Worm (Caenorhabditis elegans) whole organism, mixed stage, embryonic: Measurements from ENCODE around the gene act-2.
"Not testable (repeated sequence)": the region's sequence is repeated elsewhere in the genome, so short reads cannot be mapped to it uniquely, and the experiment has no call there.

ENCODE experiments used
- M03D4.4 ChIP-seq: sonication (generic microtip); optimal IDR thresholded peaks from 2 replicates; lab custom pipeline; 2017; ENCODE audit warnings: mild to moderate bottlenecking, missing genetic modification characterization, missing compliant biosample characterization
- blmp-1 ChIP-seq: fragments of 150-350 bp; optimal IDR thresholded peaks from 2 replicates; lab custom pipeline; 2014; ENCODE audit warnings: missing biosample characterization, missing genetic modification characterization
- ceh-39 ChIP-seq: fragments of 150-350 bp; optimal IDR thresholded peaks from 2 replicates; lab custom pipeline; 2014; ENCODE audit warnings: missing biosample characterization, missing genetic modification characterization
- ceh-43 ChIP-seq: fragments of 200-800 bp; sonication (Bioruptor generic); optimal IDR thresholded peaks from 2 replicates; lab custom pipeline; 2018; ENCODE audit warnings: mild to moderate bottlenecking, missing genetic modification characterization, moderate library complexity, missing compliant biosample characterization
- ceh-83 ChIP-seq: fragments of 200-800 bp; sonication (Bioruptor generic); optimal IDR thresholded peaks from 2 replicates; lab custom pipeline; 2018; ENCODE audit warnings: mild to moderate bottlenecking, missing genetic modification characterization, missing compliant biosample characterization
- ces-1 ChIP-seq: fragments of 150-350 bp; optimal IDR thresholded peaks from 2 replicates; lab custom pipeline; 2014; ENCODE audit warnings: missing biosample characterization, missing genetic modification reagents, missing genetic modification characterization
- cnd-1 ChIP-seq: fragments of 200-800 bp; sonication (Bioruptor generic); optimal IDR thresholded peaks from 2 replicates; lab custom pipeline; 2018; ENCODE audit warnings: mild to moderate bottlenecking, missing genetic modification characterization, missing compliant biosample characterization
- drap-1 ChIP-seq: fragments of 200-800 bp; sonication (Bioruptor generic); optimal IDR thresholded peaks from 3 replicates; lab custom pipeline; 2018; ENCODE audit warnings: mild to moderate bottlenecking, missing genetic modification characterization, missing compliant biosample characterization
- elt-1 ChIP-seq: sonication (generic microtip); optimal IDR thresholded peaks from 2 replicates; lab custom pipeline; 2017; ENCODE audit warnings: missing genetic modification characterization, mild to moderate bottlenecking, missing compliant biosample characterization, antibody characterized with exemption, moderate library complexity, borderline replicate concordance; ENCODE audit not compliant: insufficient read depth
- elt-3 ChIP-seq: fragments of 150-350 bp; optimal IDR thresholded peaks from 2 replicates; lab custom pipeline; 2014; ENCODE audit warnings: missing biosample characterization, missing genetic modification characterization
- flh-1 ChIP-seq: fragments of 200-800 bp; sonication (Bioruptor generic); optimal IDR thresholded peaks from 2 replicates; lab custom pipeline; 2018; ENCODE audit warnings: mild to moderate bottlenecking, missing genetic modification characterization, moderate library complexity, missing compliant biosample characterization
- ham-2 ChIP-seq: fragments of 200-800 bp; sonication (Bioruptor generic); optimal IDR thresholded peaks from 2 replicates; lab custom pipeline; 2018; ENCODE audit warnings: mild to moderate bottlenecking, missing genetic modification characterization, missing compliant biosample characterization
- lin-13 ChIP-seq: fragments of 150-350 bp; optimal IDR thresholded peaks from 2 replicates; lab custom pipeline; 2014; ENCODE audit warnings: missing biosample characterization, missing genetic modification characterization
- lin-32 ChIP-seq: fragments of 200-800 bp; sonication (Bioruptor generic); optimal IDR thresholded peaks from 2 replicates; lab custom pipeline; 2018; ENCODE audit warnings: mild to moderate bottlenecking, missing genetic modification characterization, missing compliant biosample characterization
- lsy-2 ChIP-seq: fragments of 150-350 bp; optimal IDR thresholded peaks from 2 replicates; lab custom pipeline; 2014; ENCODE audit warnings: missing biosample characterization, missing genetic modification characterization
- nhr-2 ChIP-seq: fragments of 150-350 bp; optimal IDR thresholded peaks from 2 replicates; lab custom pipeline; 2014; ENCODE audit warnings: missing biosample characterization, missing genetic modification characterization
- nhr-237 ChIP-seq: fragments of 150-350 bp; optimal IDR thresholded peaks from 2 replicates; lab custom pipeline; 2014; ENCODE audit warnings: missing biosample characterization, missing genetic modification characterization
- nhr-28 ChIP-seq: fragments of 150-350 bp; optimal IDR thresholded peaks from 2 replicates; lab custom pipeline; 2014; ENCODE audit warnings: missing biosample characterization, missing genetic modification characterization
- nhr-76 ChIP-seq: sonication (generic microtip); optimal IDR thresholded peaks from 2 replicates; lab custom pipeline; 2017; ENCODE audit warnings: missing biosample characterization, missing genetic modification characterization
- pha-4 ChIP-seq: fragments of 150-350 bp; optimal IDR thresholded peaks from 2 replicates; lab custom pipeline; 2018; ENCODE audit warnings: missing biosample characterization, missing genetic modification reagents, missing genetic modification characterization
- sem-2 ChIP-seq: fragments of 200-800 bp; sonication (Bioruptor generic); optimal IDR thresholded peaks from 2 replicates; lab custom pipeline; 2018; ENCODE audit warnings: mild to moderate bottlenecking, missing genetic modification characterization, missing compliant biosample characterization
- snpc-4 ChIP-seq: fragments of 150-350 bp; optimal IDR thresholded peaks from 2 replicates; lab custom pipeline; 2014; ENCODE audit warnings: missing biosample characterization, missing genetic modification characterization
- sptf-1 ChIP-seq: sonication (generic microtip); optimal IDR thresholded peaks from 2 replicates; lab custom pipeline; 2017; ENCODE audit warnings: mild to moderate bottlenecking, missing genetic modification characterization, moderate library complexity, missing compliant biosample characterization
- unc-120 ChIP-seq: sonication (generic microtip); optimal IDR thresholded peaks from 2 replicates; lab custom pipeline; 2017; ENCODE audit warnings: missing genetic modification characterization, missing compliant biosample characterization; ENCODE audit not compliant: poor library complexity, severe bottlenecking
- unc-39 ChIP-seq: fragments of 150-350 bp; optimal IDR thresholded peaks from 2 replicates; lab custom pipeline; 2014; ENCODE audit warnings: missing biosample characterization, missing genetic modification characterization
- unc-62 ChIP-seq: fragments of 150-350 bp; optimal IDR thresholded peaks from 2 replicates; lab custom pipeline; 2014; ENCODE audit warnings: missing biosample characterization, missing genetic modification reagents, missing genetic modification characterization
- ztf-11 ChIP-seq: fragments of 150-350 bp; optimal IDR thresholded peaks from 2 replicates; lab custom pipeline; 2014; ENCODE audit warnings: missing biosample characterization, missing genetic modification characterization

The act-2 gene

ce11 chrV:11113041-11113574 is 35.2 kb upstream of the act-2 start, which contains the start of gene erfa-3 (continued):
- TF ChIP-seq blmp-1 (no peak), sptf-1 (tag; lab: Kevin White, UChicago) (peak; percentile 90)

ce11 chrV:11109647-11110046 is 31.7 kb upstream of the act-2 start, which contains the start of gene Y42A5A.5:
Gene Y42A5A.5, minus strand, starts transcription at chrV:11109747.
- not testable (repeated sequence) for TF ChIP-seq unc-39 (tag; lab: Kevin White, UChicago); ztf-11 (tag; lab: Kevin White, UChicago); ham-2
- TF ChIP-seq, all 35 proteins: peak for 0; not testable (repeated sequence) for 35

DNA sequence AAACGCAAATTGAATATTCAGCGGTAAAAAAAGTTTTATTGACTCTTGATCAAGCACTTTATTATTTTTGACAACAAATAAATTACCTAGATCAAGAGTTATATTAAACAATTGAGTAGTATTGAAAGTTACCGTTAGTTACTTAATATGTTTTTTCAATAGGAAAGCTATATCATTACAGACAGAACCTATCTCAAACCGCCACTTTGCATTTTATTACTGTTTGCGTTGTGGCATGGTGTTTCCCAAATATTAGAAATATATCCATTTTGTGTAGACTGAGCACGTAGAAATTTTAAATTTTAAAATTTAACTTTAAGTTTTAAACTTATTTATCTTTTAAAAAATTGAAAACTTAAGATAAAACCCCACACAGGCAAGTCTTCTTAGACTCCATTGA is 26.5 kb upstream of the act-2 start:
- TF ChIP-seq unc-62 (GFP tag; lab: Kevin White, UChicago) (no peak), ces-1 (GFP tag; lab: Kevin White, UChicago) (no peak)

DNA sequence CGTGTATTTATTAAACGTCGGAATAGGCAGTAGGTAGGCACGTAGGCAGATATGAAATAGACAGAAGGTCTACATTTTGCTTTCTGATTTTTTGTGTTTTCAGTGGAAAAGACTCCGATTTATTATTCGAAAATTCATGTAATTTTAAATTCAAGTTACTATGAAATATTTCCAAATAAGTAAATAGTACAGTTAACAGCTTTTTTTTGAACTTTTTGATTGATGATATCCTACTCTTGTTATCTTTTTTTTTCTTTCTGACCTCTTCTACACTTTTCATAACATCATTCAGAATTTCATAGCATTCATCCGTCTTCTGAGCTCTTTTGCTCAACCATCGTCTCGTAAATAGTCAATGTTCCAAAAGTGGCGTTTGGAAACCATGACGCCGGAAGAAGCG is 20.6 kb upstream of the act-2 start, which contains the start of gene cdkl-1:
Gene cdkl-1, plus strand, starts transcription at position 301 of the 400 bp plus-strand sequence.
- no peak for TF ChIP-seq drap-1
- no peak for TF ChIP-seq M03D4.4 (tag; lab: Kevin White, UChicago)
- no peak for TF ChIP-seq nhr-76 (tag; lab: Kevin White, UChicago)
- TF ChIP-seq ceh-39 (tag; lab: Kevin White, UChicago): no peak
- no peak for TF ChIP-seq flh-1 (GFP tag; lab: Kevin White, UChicago)
- TF ChIP-seq pha-4 (tag; lab: Kevin White, UChicago): no peak
- TF ChIP-seq ceh-83 (GFP tag; lab: Kevin White, UChicago): no peak
- TF ChIP-seq nhr-237 (tag; lab: Kevin White, UChicago): no peak
- no peak for TF ChIP-seq unc-120 (tag; lab: Kevin White, UChicago)
- no peak for TF ChIP-seq unc-39 (tag; lab: Kevin White, UChicago)
- no peak for TF ChIP-seq snpc-4
- TF ChIP-seq cnd-1 (tag; lab: Kevin White, UChicago): no peak
- TF ChIP-seq, all 35 proteins: peak for 0

- TF ChIP-seq unc-62 (GFP tag; lab: Kevin White, UChicago): no peak
- TF ChIP-seq ham-2: no peak
- no peak for TF ChIP-seq elt-3 (tag; lab: Kevin White, UChicago)
- no peak for TF ChIP-seq unc-39 (tag; lab: Kevin White, UChicago)
- no peak for TF ChIP-seq unc-120 (tag; lab: Kevin White, UChicago)
- no peak for TF ChIP-seq nhr-28 (tag; lab: Kevin White, UChicago)
- no peak for TF ChIP-seq elt-1 (tag; lab: Kevin White, UChicago)
- TF ChIP-seq sem-2 (GFP tag; lab: Kevin White, UChicago): no peak
- TF ChIP-seq lin-13 (tag; lab: Kevin White, UChicago): no peak
- TF ChIP-seq nhr-76 (tag; lab: Kevin White, UChicago): no peak
- TF ChIP-seq nhr-2 (tag; lab: Kevin White, UChicago): no peak
- TF ChIP-seq lin-32 (GFP tag; lab: Kevin White, UChicago): no peak
- TF ChIP-seq blmp-1: no peak
- TF ChIP-seq cnd-1 (tag; lab: Kevin White, UChicago): no peak
Measured at ce11 chrV:11095873-11096272, 17.9 kb upstream of the act-2 start, which contains the start of gene Y42A5A.3. Gene Y42A5A.3, minus strand, starts transcription at chrV:11095973.

DNA sequence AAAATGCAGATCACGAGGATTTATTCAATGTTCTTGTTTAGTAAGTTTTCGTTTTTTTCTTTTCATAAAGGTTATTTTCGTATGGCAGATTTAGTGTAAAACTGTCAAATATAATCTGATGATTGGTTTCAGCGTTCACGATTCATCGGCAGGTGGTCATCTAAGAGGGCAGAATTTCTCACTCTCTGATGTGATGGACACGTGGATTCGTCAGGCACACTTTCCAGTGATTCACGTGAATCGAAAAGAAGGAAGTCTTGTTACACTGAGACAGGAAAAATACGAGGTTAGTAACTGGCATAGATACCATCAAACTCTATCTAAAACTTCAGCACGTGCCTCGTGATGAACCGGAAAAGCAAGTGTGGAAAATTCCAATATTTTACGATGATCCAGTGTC is 16.7 kb upstream of the act-2 start:
- TF ChIP-seq ces-1 (GFP tag; lab: Kevin White, UChicago) (no peak), lin-13 (tag; lab: Kevin White, UChicago) (no peak), nhr-28 (tag; lab: Kevin White, UChicago) (no peak), unc-120 (tag; lab: Kevin White, UChicago) (no peak), sem-2 (GFP tag; lab: Kevin White, UChicago) (no peak), lsy-2 (no peak), elt-3 (tag; lab: Kevin White, UChicago) (no peak), nhr-237 (tag; lab: Kevin White, UChicago) (no peak), pha-4 (tag; lab: Kevin White, UChicago) (no peak), unc-62 (GFP tag; lab: Kevin White, UChicago) (no peak), sptf-1 (tag; lab: Kevin White, UChicago) (no peak), ceh-43 (GFP tag; lab: Kevin White, UChicago) (no peak)
